Worm (Caenorhabditis elegans): ENCODE measurements around the gene dmsr-16.

The dmsr-16 gene

DNA sequence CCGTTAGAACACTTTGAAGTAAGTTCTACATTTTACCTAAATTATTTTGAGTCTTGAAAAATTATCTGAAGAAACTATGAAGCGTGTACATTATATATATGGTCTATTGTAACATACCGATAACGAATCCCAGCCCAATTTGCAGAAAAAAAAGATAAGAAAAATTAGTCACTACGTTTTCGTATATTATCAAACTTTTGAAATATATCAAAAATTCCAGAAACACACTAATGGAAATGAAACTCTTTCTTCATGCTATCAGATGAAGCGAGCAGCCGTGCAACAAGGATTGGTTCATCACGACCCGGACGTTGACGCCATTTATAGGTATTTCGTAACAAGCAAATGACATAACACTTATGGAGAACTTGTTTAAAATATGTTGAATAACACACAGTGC lies 3.0 kb upstream of the dmsr-16 start:
- TF ChIP-seq daf-12 (tag; optimal IDR thresholded peaks at IDR 0.05) (no peak), egl-27 (tag; optimal IDR thresholded peaks at IDR 0.05) (no peak), elt-2 (tag; optimal IDR thresholded peaks at IDR 0.05) (peak; percentile 77), nhr-28 (tag; optimal IDR thresholded peaks at IDR 0.05) (no peak), nhr-77 (tag; optimal IDR thresholded peaks at IDR 0.05) (no peak), nhr-76 (tag; optimal IDR thresholded peaks at IDR 0.05) (no peak), elt-1 (tag; optimal IDR thresholded peaks at IDR 0.05) (no peak), pqm-1 (tag; optimal IDR thresholded peaks at IDR 0.05) (peak; percentile 77), jun-1 (tag; optimal IDR thresholded peaks at IDR 0.05) (no peak), R02D3.7 (tag; optimal IDR thresholded peaks at IDR 0.05) (no peak), ztf-11 (tag; optimal IDR thresholded peaks at IDR 0.05) (no peak), fkh-10 (GFP tag; optimal IDR thresholded peaks at IDR 0.05) (no peak)

DNA sequence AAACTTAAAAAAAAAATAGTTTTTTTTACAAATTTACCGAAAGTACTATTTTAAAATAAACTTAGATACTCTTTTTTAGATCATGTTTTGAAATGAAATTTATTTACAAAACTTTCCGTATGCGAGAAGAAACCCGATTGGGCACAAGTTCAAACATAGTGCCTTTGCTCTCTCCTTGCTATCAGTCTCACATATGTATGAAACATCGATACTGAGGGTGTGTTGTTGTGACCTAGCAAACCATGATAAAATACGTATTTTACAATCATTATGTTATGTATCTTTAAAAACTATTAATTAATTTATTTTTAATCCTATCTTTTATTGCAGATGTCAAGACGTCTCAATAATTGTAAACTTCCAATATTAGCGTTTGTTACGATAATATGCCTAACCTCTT lies 1.2 kb upstream of the dmsr-16 start:
- no peak for TF ChIP-seq snpc-4 (tag; optimal IDR thresholded peaks at IDR 0.05)
- peak; percentile 11 for TF ChIP-seq pha-4 (tag; optimal IDR thresholded peaks at IDR 0.05)
- TF ChIP-seq pqm-1 (tag; optimal IDR thresholded peaks at IDR 0.05): peak; percentile 21
- TF ChIP-seq elt-2 (tag; optimal IDR thresholded peaks at IDR 0.05): peak; percentile 54

DNA sequence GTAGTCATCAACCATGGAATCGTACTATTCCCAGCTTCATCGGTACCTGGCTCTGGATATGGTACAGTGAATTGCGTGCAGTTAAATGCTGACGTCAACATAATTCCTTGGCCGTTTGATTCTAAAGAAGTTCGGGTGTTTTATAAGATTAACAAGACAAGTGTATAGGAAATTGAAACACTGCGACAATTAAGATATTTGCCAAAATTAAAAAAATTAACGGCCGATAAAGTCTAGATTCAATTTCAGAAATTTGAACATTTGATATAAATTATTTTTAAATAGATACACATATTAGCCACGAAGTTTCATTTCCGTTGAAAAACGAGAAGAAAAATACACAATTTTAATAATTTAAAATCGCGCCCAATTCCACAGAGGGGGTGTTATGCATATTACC lies 2.5 kb downstream of the dmsr-16 start, which contains the start of gene dmsr-12:
Gene dmsr-12, minus strand, starts transcription at position 101 of the 400 bp plus-strand sequence.
- TF ChIP-seq nhr-12 (tag; optimal IDR thresholded peaks at IDR 0.05): no peak
- TF ChIP-seq lin-15B (tag; optimal IDR thresholded peaks at IDR 0.05): no peak
- TF ChIP-seq nfya-1 (tag; optimal IDR thresholded peaks at IDR 0.05; ENCODE audit: insufficient read depth): no peak
- no peak for TF ChIP-seq snpc-4 (tag; optimal IDR thresholded peaks at IDR 0.05)
- no peak for TF ChIP-seq elt-1 (tag; optimal IDR thresholded peaks at IDR 0.05)
- no peak for TF ChIP-seq nhr-237 (tag; optimal IDR thresholded peaks at IDR 0.05)
- TF ChIP-seq ceh-28 (tag; optimal IDR thresholded peaks at IDR 0.05): no peak
- TF ChIP-seq nhr-28 (tag; optimal IDR thresholded peaks at IDR 0.05): no peak
- TF ChIP-seq fkh-2 (tag; optimal IDR thresholded peaks at IDR 0.05): no peak
- no peak for TF ChIP-seq nhr-77 (tag; optimal IDR thresholded peaks at IDR 0.05)
- no peak for TF ChIP-seq eor-1 (tag; optimal IDR thresholded peaks at IDR 0.05)
- TF ChIP-seq tbx-2 (tag; optimal IDR thresholded peaks at IDR 0.05): no peak
- TF ChIP-seq hmg-11 (tag; optimal IDR thresholded peaks at IDR 0.05): no peak
- TF ChIP-seq ZK546.5 (tag; optimal IDR thresholded peaks at IDR 0.05): no peak
- TF ChIP-seq lin-39 (tag; optimal IDR thresholded peaks at IDR 0.05): no peak
- no peak for TF ChIP-seq fos-1 (tag; optimal IDR thresholded peaks at IDR 0.05)
- no peak for TF ChIP-seq mml-1 (tag; optimal IDR thresholded peaks at IDR 0.05)
- no peak for TF ChIP-seq ceh-82 (tag; optimal IDR thresholded peaks at IDR 0.05)
- TF ChIP-seq pha-4 (tag; optimal IDR thresholded peaks at IDR 0.05): no peak
- no peak for TF ChIP-seq unc-39 (tag; optimal IDR thresholded peaks at IDR 0.05)

DNA sequence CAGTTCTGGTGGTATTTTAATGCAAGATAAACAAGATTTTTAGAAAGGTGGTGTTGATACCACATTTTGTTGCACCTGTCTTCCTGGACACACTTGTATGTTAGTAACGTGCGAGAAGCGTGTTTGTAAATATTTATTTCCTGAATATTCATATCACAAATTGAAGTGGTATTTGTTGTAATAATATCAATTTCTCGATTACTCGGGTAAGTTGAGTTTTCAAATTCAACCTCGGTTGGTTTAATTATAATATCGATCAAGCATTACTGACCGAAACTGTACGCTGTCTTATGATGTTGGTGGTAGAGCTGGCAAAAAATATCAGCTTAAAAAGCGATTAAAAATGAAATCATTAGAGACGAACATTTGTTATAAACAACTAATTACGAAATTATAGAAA lies 4.9 kb downstream of the dmsr-16 start, which contains the start of gene dmsr-11:
Gene dmsr-11, minus strand, starts transcription at position 101 of the 400 bp plus-strand sequence.
- TF ChIP-seq daf-12 (tag; optimal IDR thresholded peaks at IDR 0.05): no peak
- TF ChIP-seq ceh-16 (tag; optimal IDR thresholded peaks at IDR 0.05): no peak
- TF ChIP-seq ztf-4 (tag; optimal IDR thresholded peaks at IDR 0.05): no peak
- TF ChIP-seq nhr-23 (tag; optimal IDR thresholded peaks at IDR 0.05): no peak
- no peak for TF ChIP-seq unc-62 (GFP tag; optimal IDR thresholded peaks at IDR 0.05)
- TF ChIP-seq nhr-43 (tag; optimal IDR thresholded peaks at IDR 0.05; ENCODE audit: poor library complexity, severe bottlenecking): no peak
- TF ChIP-seq unc-39 (tag; optimal IDR thresholded peaks at IDR 0.05): no peak
- no peak for TF ChIP-seq lsy-12 (tag; optimal IDR thresholded peaks at IDR 0.05)

DNA sequence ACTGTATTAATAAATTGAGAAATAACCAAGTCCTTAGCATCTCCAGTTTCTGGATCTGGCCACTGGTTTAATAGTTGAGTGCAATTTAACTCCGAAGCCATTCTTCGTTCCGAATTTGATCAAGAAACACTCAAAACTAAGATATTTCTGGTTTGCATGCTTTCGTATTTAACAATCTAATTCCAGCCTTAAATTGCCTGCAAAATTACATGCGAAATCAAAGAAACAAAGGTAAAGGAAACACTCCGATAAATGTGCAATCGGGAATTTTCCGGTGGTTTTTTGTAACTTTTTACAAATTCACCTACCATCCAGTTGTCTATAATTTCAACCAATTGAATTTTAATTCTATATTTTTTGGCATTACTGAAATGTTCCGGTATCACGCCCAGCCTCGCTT lies 7.0 kb downstream of the dmsr-16 start, which contains the start of gene dmsr-10:
Gene dmsr-10, minus strand, starts transcription at position 101 of the 400 bp plus-strand sequence.
- TF ChIP-seq jun-1 (tag; optimal IDR thresholded peaks at IDR 0.05): no peak
- TF ChIP-seq ZK546.5 (tag; optimal IDR thresholded peaks at IDR 0.05): no peak
- no peak for TF ChIP-seq nhr-25 (tag; optimal IDR thresholded peaks at IDR 0.05)
- TF ChIP-seq mml-1 (tag; optimal IDR thresholded peaks at IDR 0.05): no peak
- no peak for TF ChIP-seq ceh-16 (tag; optimal IDR thresholded peaks at IDR 0.05)
- TF ChIP-seq fkh-10 (GFP tag; optimal IDR thresholded peaks at IDR 0.05): no peak
- no peak for TF ChIP-seq nhr-11 (tag; optimal IDR thresholded peaks at IDR 0.05)
- no peak for TF ChIP-seq nhr-23 (tag; optimal IDR thresholded peaks at IDR 0.05)
- TF ChIP-seq fos-1 (tag; optimal IDR thresholded peaks at IDR 0.05): no peak
- TF ChIP-seq mdl-1 (tag; optimal IDR thresholded peaks at IDR 0.05): no peak
- TF ChIP-seq unc-62 (GFP tag; optimal IDR thresholded peaks at IDR 0.05): no peak

Data from whole organism, L3 larva.